Worm (Caenorhabditis elegans) whole organism, late embryonic: Measurements from ENCODE around the gene Y37H2A.14.

ENCODE experiments used
- ceh-18 ChIP-seq: sonication (generic microtip); optimal IDR thresholded peaks from 2 replicates; lab custom pipeline; 2016; ENCODE audit warnings: missing genetic modification characterization, missing compliant biosample characterization
- pat-9 ChIP-seq: fragments of 200-800 bp; sonication (Bioruptor generic); optimal IDR thresholded peaks from 2 replicates; lab custom pipeline; 2018; ENCODE audit warnings: mild to moderate bottlenecking, missing genetic modification characterization, moderate library complexity, missing compliant biosample characterization

DNA sequence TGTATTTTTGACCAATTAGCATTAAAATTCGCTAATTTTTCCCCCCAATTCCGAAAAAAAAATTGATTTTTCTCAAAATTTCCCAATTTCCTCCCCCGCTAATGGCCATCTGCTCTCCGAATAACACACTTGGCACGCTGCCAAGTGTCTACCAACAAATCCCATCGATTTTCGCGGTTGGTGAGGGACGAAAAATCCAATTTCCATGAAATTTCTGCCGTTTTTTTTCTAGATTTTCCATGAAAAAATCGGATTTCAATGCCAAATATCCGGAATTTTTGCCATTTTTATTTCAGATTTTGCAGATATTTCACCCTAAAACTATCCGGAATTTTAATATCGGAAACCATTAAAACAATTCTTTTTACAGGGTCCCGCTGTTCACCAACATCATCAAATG is 34.1 kb upstream of the Y37H2A.14 start:
- TF ChIP-seq ceh-18 (tag; lab: Kevin White, UChicago), result no peak
- no peak for TF ChIP-seq pat-9 (tag; lab: Kevin White, UChicago)
